Worm (Caenorhabditis elegans) whole organism, L4/young adult: ENCODE results near the gene H12D21.10.

ENCODE experiments used
- dao-5 ChIP-seq: sonication (generic microtip); optimal IDR thresholded peaks from 2 replicates; lab custom pipeline; 2016; ENCODE audit warnings: missing genotype, missing genetic modification characterization, moderate library complexity, missing compliant biosample characterization
- him-1 ChIP-seq: sonication (generic microtip); optimal IDR thresholded peaks from 2 replicates; lab custom pipeline; 2016; ENCODE audit warnings: missing genotype, missing genetic modification reagents, missing genetic modification characterization, missing compliant biosample characterization

DNA sequence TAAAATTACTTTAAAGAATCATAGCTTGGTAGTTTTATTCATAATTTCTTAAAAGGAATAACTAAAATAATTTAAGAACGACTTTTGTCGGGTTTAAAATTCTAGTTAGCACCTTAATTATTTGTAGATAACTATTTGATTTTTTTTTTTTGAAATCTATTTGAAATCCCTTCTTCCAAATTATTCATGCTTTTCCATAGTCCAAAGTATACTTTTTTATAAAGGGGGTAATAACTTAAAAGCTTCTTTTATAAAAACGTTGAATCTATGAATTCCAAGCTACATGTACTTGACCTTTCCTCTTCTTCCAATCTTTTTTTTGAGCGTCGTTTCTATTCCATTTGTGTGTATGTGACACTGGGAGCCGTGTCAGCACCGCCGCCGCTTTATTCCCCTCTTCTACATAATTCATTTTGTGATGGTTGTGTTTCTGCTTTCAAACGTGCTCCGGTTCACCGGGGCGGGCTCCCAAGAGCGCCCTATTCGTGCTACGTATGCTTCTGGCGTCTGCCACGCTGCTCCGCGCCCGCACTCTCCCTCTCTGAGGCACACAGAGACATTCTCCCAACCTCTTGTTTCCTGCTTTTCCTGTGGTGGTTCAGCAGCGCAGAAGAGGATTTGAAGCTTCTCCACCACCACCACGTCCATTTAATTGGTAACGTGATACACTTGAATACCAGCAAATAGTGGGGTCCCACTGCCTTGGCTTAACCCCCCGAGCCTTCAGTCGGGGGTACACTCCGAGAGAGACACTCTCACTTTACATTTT is 34.0 kb downstream of the H12D21.10 start:
- TF ChIP-seq dao-5 (tag; lab: Kevin White, UChicago): no peak
- TF ChIP-seq him-1 (tag; lab: Kevin White, UChicago): no peak
